Worm (Caenorhabditis elegans) whole organism, L1 larva: ENCODE results near the gene prdx-2.

Source experiments
- alr-1 ChIP-seq: fragments of 200-800 bp; sonication (Bioruptor generic); optimal IDR thresholded peaks from 2 replicates; lab custom pipeline; 2018; ENCODE audit warnings: borderline replicate concordance, mild to moderate bottlenecking, missing genetic modification characterization, missing compliant biosample characterization
- dsc-1 ChIP-seq: sonication (generic microtip); optimal IDR thresholded peaks from 2 replicates; lab custom pipeline; 2016; ENCODE audit warnings: mild to moderate bottlenecking, missing genetic modification characterization, missing compliant biosample characterization
- nhr-237 ChIP-seq: fragments of 150-350 bp; optimal IDR thresholded peaks from 2 replicates; lab custom pipeline; 2014; ENCODE audit warnings: missing biosample characterization, missing genetic modification characterization
- unc-130 ChIP-seq: fragments of 150-350 bp; optimal IDR thresholded peaks from 2 replicates; lab custom pipeline; 2017; ENCODE audit warnings: missing biosample characterization, missing genetic modification characterization, inconsistent platforms

ce11 chrII:5370641-5371040, 7.4 kb upstream of the prdx-2 start, which contains the start of gene F09E5.12:
- TF ChIP-seq dsc-1 (tag; lab: Kevin White, UChicago) (no peak), alr-1 (tag; lab: Kevin White, UChicago) (no peak), nhr-237 (no peak), unc-130 (tag; lab: Kevin White, UChicago) (no peak)
